Worm (Caenorhabditis elegans) whole organism, L2 larva: Measurements from ENCODE around the gene rpt-3.

Experiments used
- C34F6.9 ChIP-seq: fragments of 150-350 bp; optimal IDR thresholded peaks from 2 replicates; lab custom pipeline; 2014; ENCODE audit warnings: missing biosample characterization, missing genetic modification characterization
- F13H6.1 ChIP-seq: sonication (generic microtip); optimal IDR thresholded peaks from 2 replicates; lab custom pipeline; 2016; ENCODE audit warnings: missing genetic modification characterization, missing compliant biosample characterization
- R02D3.7 ChIP-seq: fragments of 150-350 bp; optimal IDR thresholded peaks from 2 replicates; lab custom pipeline; 2014; ENCODE audit warnings: missing biosample characterization, missing genetic modification characterization
- Y55F3AM.14 ChIP-seq: fragments of 200-800 bp; sonication (Bioruptor generic); optimal IDR thresholded peaks from 2 replicates; lab custom pipeline; 2018; ENCODE audit warnings: mild to moderate bottlenecking, missing genetic modification characterization, missing compliant biosample characterization
- ZK546.5 ChIP-seq: sonication (generic microtip); optimal IDR thresholded peaks from 2 replicates; lab custom pipeline; 2017; ENCODE audit warnings: missing biosample characterization, missing genetic modification characterization
- alr-1 ChIP-seq: fragments of 150-350 bp; optimal IDR thresholded peaks from 2 replicates; lab custom pipeline; 2014; ENCODE audit warnings: missing biosample characterization, missing genetic modification characterization
- aly-2 ChIP-seq: fragments of 150-350 bp; optimal IDR thresholded peaks from 2 replicates; lab custom pipeline; 2014; ENCODE audit warnings: missing biosample characterization, missing genetic modification characterization
- ama-1 ChIP-seq: fragments of 150-350 bp; optimal IDR thresholded peaks from 2 replicates; lab custom pipeline; 2018; ENCODE audit warnings: inconsistent platforms
- blmp-1 ChIP-seq: sonication (generic microtip); optimal IDR thresholded peaks from 2 replicates; lab custom pipeline; 2017; ENCODE audit warnings: missing genetic modification characterization, mild to moderate bottlenecking, missing compliant biosample characterization, antibody characterized with exemption, moderate library complexity; ENCODE audit not compliant: insufficient read depth
- ceh-16 ChIP-seq: fragments of 150-350 bp; optimal IDR thresholded peaks from 2 replicates; lab custom pipeline; 2014; ENCODE audit warnings: missing biosample characterization, missing genetic modification characterization
- ceh-82 ChIP-seq: fragments of 150-350 bp; optimal IDR thresholded peaks from 2 replicates; lab custom pipeline; 2014; ENCODE audit warnings: missing biosample characterization, missing genetic modification characterization
- crh-2 ChIP-seq: sonication (generic microtip); optimal IDR thresholded peaks from 2 replicates; lab custom pipeline; 2017; ENCODE audit warnings: missing biosample characterization, missing genetic modification characterization
- dmd-4 ChIP-seq: sonication (generic microtip); optimal IDR thresholded peaks from 2 replicates; lab custom pipeline; 2017; ENCODE audit warnings: missing biosample characterization, missing genetic modification characterization
- egl-27 ChIP-seq: sonication (generic microtip); optimal IDR thresholded peaks from 3 replicates; lab custom pipeline; 2017; ENCODE audit warnings: missing biosample characterization, missing genetic modification reagents, missing genetic modification characterization
- elt-1 ChIP-seq: fragments of 150-350 bp; optimal IDR thresholded peaks from 2 replicates; lab custom pipeline; 2014; ENCODE audit warnings: missing biosample characterization, missing genetic modification characterization
- elt-3 ChIP-seq: sonication (generic microtip); optimal IDR thresholded peaks from 2 replicates; lab custom pipeline; 2017; ENCODE audit warnings: missing biosample characterization, missing genetic modification characterization
- fos-1 ChIP-seq: fragments of 150-350 bp; optimal IDR thresholded peaks from 2 replicates; lab custom pipeline; 2014; ENCODE audit warnings: missing biosample characterization, missing genetic modification characterization
- gmeb-1 ChIP-seq: fragments of 150-350 bp; optimal IDR thresholded peaks from 2 replicates; lab custom pipeline; 2014; ENCODE audit warnings: missing biosample characterization, missing genetic modification characterization
- lin-11 ChIP-seq: fragments of 150-350 bp; sonication (generic microtip); optimal IDR thresholded peaks from 2 replicates; lab custom pipeline; 2014; ENCODE audit warnings: missing biosample characterization, missing genetic modification characterization, inconsistent platforms, mixed read lengths
- lin-13 ChIP-seq: fragments of 150-350 bp; optimal IDR thresholded peaks from 2 replicates; lab custom pipeline; 2014; ENCODE audit warnings: missing biosample characterization, missing genetic modification reagents, missing genetic modification characterization
- lin-39 ChIP-seq: fragments of 150-350 bp; optimal IDR thresholded peaks from 2 replicates; lab custom pipeline; 2014; ENCODE audit warnings: missing biosample characterization, missing genetic modification reagents, missing genetic modification characterization
- lsy-2 ChIP-seq, 2 experiments: fragments of 150-350 bp in 1 of 2; sonication (generic microtip) in 1 of 2; optimal IDR thresholded peaks; 2 replicates each; lab custom pipeline; 2014 to 2017; ENCODE audit warnings: missing biosample characterization in 2 of 2, missing genetic modification characterization in 2 of 2
- mab-5 ChIP-seq: fragments of 150-350 bp; optimal IDR thresholded peaks from 2 replicates; lab custom pipeline; 2014; ENCODE audit warnings: missing biosample characterization, missing genetic modification characterization
- mbf-1 ChIP-seq: sonication (generic microtip); optimal IDR thresholded peaks from 2 replicates; lab custom pipeline; 2017; ENCODE audit warnings: missing biosample characterization, missing genetic modification characterization
- mdl-1 ChIP-seq, 2 experiments: fragments of 150-350 bp in 1 of 2; sonication (generic microtip) in 1 of 2; optimal IDR thresholded peaks; 2 replicates each; lab custom pipeline; 2017; ENCODE audit warnings: missing biosample characterization in 2 of 2, missing genetic modification characterization in 2 of 2
- nhr-10 ChIP-seq: sonication (generic microtip); optimal IDR thresholded peaks from 2 replicates; lab custom pipeline; 2017; ENCODE audit warnings: missing biosample characterization, missing genetic modification characterization
- nhr-11 ChIP-seq: fragments of 150-350 bp; optimal IDR thresholded peaks from 2 replicates; lab custom pipeline; 2014; ENCODE audit warnings: missing biosample characterization, missing genetic modification characterization
- nhr-12 ChIP-seq: fragments of 150-350 bp; optimal IDR thresholded peaks from 2 replicates; lab custom pipeline; 2014; ENCODE audit warnings: missing biosample characterization, missing genetic modification characterization
- nhr-129 ChIP-seq: fragments of 150-350 bp; optimal IDR thresholded peaks from 2 replicates; lab custom pipeline; 2014; ENCODE audit warnings: missing biosample characterization, missing genetic modification characterization
- nhr-21 ChIP-seq: fragments of 150-350 bp; optimal IDR thresholded peaks from 2 replicates; lab custom pipeline; 2014; ENCODE audit warnings: missing biosample characterization, missing genetic modification characterization
- nhr-23 ChIP-seq: fragments of 150-350 bp; optimal IDR thresholded peaks from 2 replicates; lab custom pipeline; 2014; ENCODE audit warnings: missing biosample characterization, missing genetic modification reagents, missing genetic modification characterization
- nhr-237 ChIP-seq: fragments of 150-350 bp; optimal IDR thresholded peaks from 2 replicates; lab custom pipeline; 2014; ENCODE audit warnings: missing biosample characterization, missing genetic modification characterization
- nhr-25 ChIP-seq: fragments of 150-350 bp; sonication (generic microtip); optimal IDR thresholded peaks from 3 replicates; lab custom pipeline; 2014; ENCODE audit warnings: missing biosample characterization, missing genetic modification characterization
- nhr-6 ChIP-seq: fragments of 150-350 bp; optimal IDR thresholded peaks from 2 replicates; lab custom pipeline; 2014; ENCODE audit warnings: missing biosample characterization, missing genetic modification characterization
- nhr-77 ChIP-seq: fragments of 150-350 bp; optimal IDR thresholded peaks from 2 replicates; lab custom pipeline; 2014; ENCODE audit warnings: missing biosample characterization, missing genetic modification characterization
- peb-1 ChIP-seq: fragments of 150-350 bp; optimal IDR thresholded peaks from 2 replicates; lab custom pipeline; 2014; ENCODE audit warnings: missing biosample characterization, missing genetic modification characterization
- sem-4 ChIP-seq: fragments of 150-350 bp; optimal IDR thresholded peaks from 2 replicates; lab custom pipeline; 2014; ENCODE audit warnings: missing biosample characterization, missing genetic modification reagents, missing genetic modification characterization
- skn-1 ChIP-seq: sonication (generic microtip); optimal IDR thresholded peaks from 2 replicates; lab custom pipeline; 2017; ENCODE audit warnings: missing biosample characterization, missing genetic modification characterization
- sma-3 ChIP-seq: sonication (generic microtip); optimal IDR thresholded peaks from 2 replicates; lab custom pipeline; 2016; ENCODE audit warnings: missing genetic modification reagents, missing genetic modification characterization, missing compliant biosample characterization
- sma-9 ChIP-seq, 2 experiments: fragments of 150-350 bp in 1 of 2; sonication (generic microtip) in 1 of 2; optimal IDR thresholded peaks; 2 replicates each; lab custom pipeline; 2014 to 2016; ENCODE audit warnings: missing genetic modification characterization in 2 of 2, mild to moderate bottlenecking in 1 of 2, missing biosample characterization in 1 of 2, missing compliant biosample characterization in 1 of 2, missing genetic modification reagents in 1 of 2, moderate library complexity in 1 of 2
- snpc-4 ChIP-seq: fragments of 150-350 bp; optimal IDR thresholded peaks from 2 replicates; lab custom pipeline; 2014; ENCODE audit warnings: missing biosample characterization, missing genetic modification characterization
- unc-39 ChIP-seq: fragments of 150-350 bp; optimal IDR thresholded peaks from 2 replicates; lab custom pipeline; 2014; ENCODE audit warnings: missing biosample characterization, missing genetic modification characterization
- unc-55 ChIP-seq: fragments of 150-350 bp; sonication (generic microtip); optimal IDR thresholded peaks from 3 replicates; lab custom pipeline; 2014; ENCODE audit warnings: missing biosample characterization, missing genetic modification reagents, missing genetic modification characterization
- unc-62 ChIP-seq: fragments of 150-350 bp; optimal IDR thresholded peaks from 2 replicates; lab custom pipeline; 2014; ENCODE audit warnings: missing biosample characterization, missing genetic modification reagents, missing genetic modification characterization
- zag-1 ChIP-seq: fragments of 150-350 bp; optimal IDR thresholded peaks from 2 replicates; lab custom pipeline; 2014; ENCODE audit warnings: missing biosample characterization, missing genetic modification characterization
- ztf-1 ChIP-seq: fragments of 200-800 bp; sonication (Bioruptor generic); conservative IDR thresholded peaks from 2 replicates; pipeline ENCODE4 v1.3.6; 2022; ENCODE audit warnings: missing genetic modification characterization, missing compliant biosample characterization
- ztf-11 ChIP-seq: sonication (generic microtip); optimal IDR thresholded peaks from 2 replicates; lab custom pipeline; 2017; ENCODE audit warnings: missing biosample characterization, missing genetic modification characterization
- ztf-4 ChIP-seq: fragments of 150-350 bp; optimal IDR thresholded peaks from 2 replicates; lab custom pipeline; 2014; ENCODE audit warnings: missing biosample characterization, missing genetic modification characterization

Gene rpt-3

ce11 chrIII:6536945-6537568, 47.5 kb downstream of the rpt-3 start, which contains the start of gene C09E7.4:
Gene C09E7.4 (minus strand): TSS chrIII:6536995.
- TF ChIP-seq lin-39 (tag; lab: Kevin White, UChicago) (no peak), egl-27 (tag; lab: Kevin White, UChicago) (no peak), lin-13 (GFP tag; lab: Kevin White, UChicago) (no peak), dmd-4 (tag; lab: Kevin White, UChicago) (no peak), ama-1 (no peak), nhr-6 (tag; lab: Kevin White, UChicago) (no peak), gmeb-1 (no peak), mab-5 (tag; lab: Kevin White, UChicago) (no peak), unc-55 (GFP tag; lab: Kevin White, UChicago) (peak; percentile 53), C34F6.9 (tag; lab: Kevin White, UChicago) (peak; percentile 51), ztf-1 (GFP tag; lab: Robert Waterston, UW) (no peak), ceh-82 (no peak), ZK546.5 (tag; lab: Kevin White, UChicago) (no peak), nhr-129 (tag; lab: Kevin White, UChicago) (peak; percentile 66), blmp-1 (no peak), nhr-12 (tag; lab: Kevin White, UChicago) (no peak), nhr-25 (tag; lab: Kevin White, UChicago) (no peak), zag-1 (tag; lab: Kevin White, UChicago) (no peak), elt-1 (tag; lab: Kevin White, UChicago) (no peak), mbf-1 (no peak), nhr-77 (tag; lab: Kevin White, UChicago) (no peak), Y55F3AM.14 (GFP tag; lab: Kevin White, UChicago) (no peak), ztf-11 (tag; lab: Kevin White, UChicago) (no peak), aly-2 (no peak), lsy-2 (tag; optimal IDR thresholded peaks at IDR 0.05; lab: Kevin White, UChicago) (no peak), lin-11 (tag; lab: Kevin White, UChicago) (peak; percentile 22), sma-9 (GFP tag; optimal IDR thresholded peaks at IDR 0.05; lab: Kevin White, UChicago) (no peak), sma-9 (tag; optimal IDR thresholded peaks at IDR 0.05; lab: Kevin White, UChicago) (no peak), F13H6.1 (peak; percentile 45), unc-39 (tag; lab: Kevin White, UChicago) (no peak), crh-2 (tag; lab: Kevin White, UChicago) (peak; percentile 20), peb-1 (tag; lab: Kevin White, UChicago) (no peak), ztf-4 (no peak), nhr-10 (tag; lab: Kevin White, UChicago) (no peak), R02D3.7 (tag; lab: Kevin White, UChicago) (no peak), alr-1 (tag; lab: Kevin White, UChicago) (no peak), elt-3 (tag; lab: Kevin White, UChicago) (no peak), snpc-4 (tag; lab: Kevin White, UChicago) (no peak), mdl-1 (tag; optimal IDR thresholded peaks at IDR 0.05; lab: Kevin White, UChicago) (no peak), fos-1 (tag; lab: Kevin White, UChicago) (no peak), nhr-237 (no peak), nhr-23 (tag; lab: Kevin White, UChicago) (no peak), ceh-16 (tag; lab: Kevin White, UChicago) (no peak), sem-4 (tag; lab: Kevin White, UChicago) (peak; percentile 48), sma-3 (GFP tag; lab: Kevin White, UChicago) (no peak), skn-1 (tag; lab: Kevin White, UChicago) (no peak), nhr-11 (no peak), unc-62 (GFP tag; lab: Kevin White, UChicago) (no peak), nhr-21 (tag; lab: Kevin White, UChicago) (no peak)
